Fruit fly (Drosophila melanogaster): ENCODE results near the gene CG7739.

CG7739 gene

DNA sequence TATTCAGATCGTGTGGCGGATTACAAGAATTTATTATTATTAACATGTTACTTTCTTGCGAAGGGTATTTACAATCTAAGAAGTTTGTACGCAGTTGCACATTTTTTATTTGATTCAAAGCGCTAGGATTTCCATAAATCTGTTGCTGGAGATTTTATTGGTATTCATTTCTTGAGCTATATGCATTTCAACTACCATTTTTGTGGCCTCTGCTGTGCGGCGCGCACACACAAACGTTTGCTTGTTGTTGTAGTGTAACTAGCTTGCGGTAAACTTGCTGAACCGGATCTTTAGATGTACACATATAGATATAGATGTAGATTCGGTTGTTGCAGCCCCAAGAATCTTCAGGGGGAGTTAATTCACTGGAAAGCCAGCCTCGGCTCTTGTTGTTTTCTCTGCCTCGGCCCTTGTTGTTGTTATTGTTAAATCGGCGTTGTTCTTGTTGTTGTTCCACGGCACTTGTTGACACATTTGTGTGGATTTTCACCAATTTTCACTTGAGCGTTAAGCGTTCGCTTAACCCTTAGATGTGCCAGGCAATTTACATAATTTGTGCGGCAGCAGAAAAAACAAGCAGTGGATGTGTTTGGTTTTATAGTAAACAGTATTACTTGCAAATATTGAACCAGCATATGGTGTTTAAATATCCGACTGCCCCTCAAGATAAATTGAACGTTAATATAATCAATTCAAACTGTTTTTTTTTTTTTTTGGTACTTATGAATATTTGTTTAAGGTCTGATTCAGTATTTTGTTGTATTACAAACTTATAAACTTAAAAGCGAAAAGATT lies 28.1 kb upstream of the CG7739 start:
- no peak for TF ChIP-seq h (optimal IDR thresholded peaks at IDR 0.05)
- TF ChIP-seq Sin3A (optimal IDR thresholded peaks at IDR 0.05), result no peak
- no peak for TF ChIP-seq Myc (optimal IDR thresholded peaks at IDR 0.05)
- no peak for TF ChIP-seq psq (optimal IDR thresholded peaks at IDR 0.05)
- TF ChIP-seq ttk (optimal IDR thresholded peaks at IDR 0.05), result no peak
- TF ChIP-seq insv (optimal IDR thresholded peaks at IDR 0.05), result no peak

DNA sequence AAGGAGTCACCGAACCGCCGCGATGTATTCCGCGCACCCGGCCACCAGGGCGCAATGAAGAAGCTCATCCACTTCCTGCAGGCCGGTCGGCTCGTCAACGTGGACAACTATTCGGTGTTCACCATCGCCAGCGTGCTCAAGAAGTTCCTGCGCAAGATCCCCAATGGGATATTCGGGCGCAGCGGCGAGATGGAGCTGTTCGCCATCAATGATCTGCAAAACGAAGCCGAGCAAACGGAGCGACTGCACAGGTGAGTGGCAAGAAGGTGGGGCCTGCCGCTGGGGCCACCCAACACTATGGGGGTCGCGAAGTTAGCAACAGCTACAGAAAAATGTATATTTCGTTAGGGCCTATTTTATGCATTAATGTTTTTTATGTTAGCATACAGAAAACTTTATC lies 26.9 kb upstream of the CG7739 start:
- no peak for TF ChIP-seq h (optimal IDR thresholded peaks at IDR 0.05)
- TF ChIP-seq Myc (optimal IDR thresholded peaks at IDR 0.05), result no peak
- no peak for TF ChIP-seq Sin3A (optimal IDR thresholded peaks at IDR 0.05)
- TF ChIP-seq insv (optimal IDR thresholded peaks at IDR 0.05), result no peak
- TF ChIP-seq ttk (optimal IDR thresholded peaks at IDR 0.05), result no peak
- TF ChIP-seq psq (optimal IDR thresholded peaks at IDR 0.05), result no peak

DNA sequence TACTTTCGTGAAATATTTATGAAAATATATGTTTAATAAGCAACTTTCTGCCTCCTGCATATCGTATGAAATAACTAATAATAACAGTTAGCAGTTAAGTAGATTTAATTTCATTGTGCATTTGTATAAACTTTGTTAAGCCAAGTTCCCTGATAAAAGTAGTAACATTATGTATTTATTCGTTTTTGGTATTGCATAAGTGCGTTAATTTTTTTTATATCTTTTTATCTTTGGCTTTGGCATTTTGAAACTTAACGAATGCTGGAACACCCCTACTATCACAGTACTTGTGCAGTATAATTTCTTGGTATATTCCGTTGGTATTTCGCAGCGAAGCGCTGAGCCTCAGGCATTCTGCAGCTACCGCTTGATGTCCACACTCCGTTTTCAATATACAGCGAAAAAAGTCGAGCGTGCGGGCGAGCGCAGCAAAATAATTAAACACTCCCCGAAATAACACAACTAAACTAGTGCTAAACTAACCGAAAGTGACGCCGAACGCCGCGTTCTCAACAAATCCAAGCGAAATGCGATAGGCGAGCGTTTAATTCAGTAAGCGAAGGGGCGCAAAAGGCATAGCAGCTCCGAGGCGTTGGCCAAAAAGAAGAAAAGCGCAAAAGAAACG lies 25.8 kb upstream of the CG7739 start, which contains the start of gene RhoGAP71E:
Gene RhoGAP71E, plus strand, starts transcription at position 347 of the 625 bp plus-strand sequence.
- no peak for TF ChIP-seq ttk (optimal IDR thresholded peaks at IDR 0.05)
- TF ChIP-seq insv (optimal IDR thresholded peaks at IDR 0.05), result no peak
- TF ChIP-seq Myc (optimal IDR thresholded peaks at IDR 0.05), result no peak
- TF ChIP-seq psq (optimal IDR thresholded peaks at IDR 0.05), result no peak
- TF ChIP-seq Sin3A (optimal IDR thresholded peaks at IDR 0.05), result no peak
- no peak for TF ChIP-seq h (optimal IDR thresholded peaks at IDR 0.05)

DNA sequence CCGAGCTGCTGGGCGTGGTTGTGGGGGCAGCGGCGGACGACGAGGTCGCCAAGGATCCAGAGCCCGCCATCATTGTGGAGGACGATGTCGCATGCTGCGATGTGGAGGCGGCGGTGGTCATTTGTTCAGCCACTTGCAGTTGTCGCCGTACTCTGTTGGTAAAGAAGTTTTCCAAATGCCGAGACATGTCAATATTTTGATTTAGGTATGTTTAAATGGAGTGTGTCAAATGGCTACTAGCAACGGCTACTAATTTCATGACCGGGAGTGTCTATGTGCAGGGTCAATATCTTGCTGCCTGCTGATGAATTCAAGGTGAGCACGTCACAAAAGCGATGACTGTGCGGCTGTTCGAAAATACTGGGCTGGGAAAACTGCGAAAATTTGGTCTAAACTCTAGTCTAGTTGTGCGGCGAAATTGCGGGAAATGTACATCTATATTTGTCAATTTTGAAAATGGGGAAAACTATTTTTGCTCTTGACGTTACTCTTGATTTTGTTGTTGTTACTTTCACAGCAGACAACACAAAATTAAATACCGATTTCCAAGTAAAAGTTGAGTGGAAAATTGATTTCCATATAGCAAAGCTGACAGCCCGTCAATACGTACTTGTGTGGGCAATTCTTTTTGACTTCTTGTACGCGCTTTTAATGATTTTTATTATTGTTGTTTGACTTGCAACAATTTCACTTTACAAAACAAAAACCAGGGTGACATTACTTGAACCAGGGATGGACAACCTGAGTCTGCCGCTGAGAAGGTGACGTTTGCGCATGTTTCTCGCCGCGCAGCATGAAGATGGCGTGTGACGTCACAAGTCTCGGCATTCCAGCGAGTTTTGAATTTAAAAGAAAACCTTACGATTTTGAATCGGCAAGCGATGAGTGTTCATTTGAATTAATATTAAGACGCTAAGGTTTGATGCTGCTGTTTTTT lies 24.8 kb upstream of the CG7739 start, which contains the start of gene CG7656:
Gene CG7656, minus strand, starts transcription at position 731 of the 937 bp plus-strand sequence.
- TF ChIP-seq Sin3A (optimal IDR thresholded peaks at IDR 0.05) (no peak), insv (optimal IDR thresholded peaks at IDR 0.05) (no peak), h (optimal IDR thresholded peaks at IDR 0.05) (no peak), Myc (optimal IDR thresholded peaks at IDR 0.05) (no peak), psq (optimal IDR thresholded peaks at IDR 0.05) (no peak)

DNA sequence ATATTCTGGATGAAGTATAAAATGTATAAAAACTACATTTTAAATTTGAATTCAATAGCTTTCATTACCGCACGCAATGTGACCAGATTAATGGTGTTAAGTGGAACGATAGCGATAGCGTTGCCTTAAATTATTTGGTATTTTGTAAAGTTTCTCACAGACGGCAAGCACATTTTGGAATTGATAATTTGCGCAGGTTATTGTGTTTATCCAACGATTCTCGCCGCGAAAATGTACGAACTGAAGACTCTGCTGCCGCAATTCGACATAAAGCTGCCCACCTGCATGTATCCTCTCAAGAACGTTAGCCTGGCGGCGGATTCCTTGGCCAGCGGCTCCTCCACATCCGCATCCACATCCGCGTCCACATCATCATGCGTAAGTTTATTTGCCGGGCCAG lies 20.6 kb upstream of the CG7739 start, which contains the start of gene AIMP2:
Gene AIMP2, plus strand, starts transcription at position 135 of the 400 bp plus-strand sequence.
- no peak for TF ChIP-seq Sin3A (optimal IDR thresholded peaks at IDR 0.05)
- TF ChIP-seq psq (optimal IDR thresholded peaks at IDR 0.05), result no peak
- TF ChIP-seq h (optimal IDR thresholded peaks at IDR 0.05), result no peak
- no peak for TF ChIP-seq Myc (optimal IDR thresholded peaks at IDR 0.05)
- TF ChIP-seq insv (optimal IDR thresholded peaks at IDR 0.05), result no peak
- no peak for TF ChIP-seq ttk (optimal IDR thresholded peaks at IDR 0.05)

DNA sequence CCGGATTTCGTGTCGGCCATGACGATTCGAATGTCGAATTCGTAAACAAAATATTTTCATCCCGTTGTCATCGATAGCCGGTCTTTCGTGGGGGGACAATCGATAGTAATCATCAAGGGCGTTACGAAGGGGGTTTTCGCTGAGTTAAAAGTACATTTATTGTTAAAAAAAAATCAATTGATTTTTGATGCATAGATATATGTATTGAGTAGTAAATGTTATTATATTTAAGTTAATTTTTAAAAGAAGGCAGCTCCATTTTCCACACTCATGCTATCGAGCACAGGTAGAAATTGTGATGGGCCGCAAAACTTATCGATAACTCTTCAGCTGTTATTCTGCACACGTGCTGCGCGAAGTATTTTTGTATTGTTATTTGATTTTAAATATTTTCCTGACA lies 17.6 kb upstream of the CG7739 start, which contains the start of the genes mrn and CG12301:
Gene mrn, minus strand, starts transcription at position 51 of the 400 bp plus-strand sequence.
Gene CG12301, plus strand, starts transcription at position 314 of the 400 bp plus-strand sequence.
- TF ChIP-seq Sin3A (optimal IDR thresholded peaks at IDR 0.05) (no peak), Myc (optimal IDR thresholded peaks at IDR 0.05) (no peak), h (optimal IDR thresholded peaks at IDR 0.05) (no peak), insv (optimal IDR thresholded peaks at IDR 0.05) (no peak), psq (optimal IDR thresholded peaks at IDR 0.05) (no peak), ttk (optimal IDR thresholded peaks at IDR 0.05) (no peak)

DNA sequence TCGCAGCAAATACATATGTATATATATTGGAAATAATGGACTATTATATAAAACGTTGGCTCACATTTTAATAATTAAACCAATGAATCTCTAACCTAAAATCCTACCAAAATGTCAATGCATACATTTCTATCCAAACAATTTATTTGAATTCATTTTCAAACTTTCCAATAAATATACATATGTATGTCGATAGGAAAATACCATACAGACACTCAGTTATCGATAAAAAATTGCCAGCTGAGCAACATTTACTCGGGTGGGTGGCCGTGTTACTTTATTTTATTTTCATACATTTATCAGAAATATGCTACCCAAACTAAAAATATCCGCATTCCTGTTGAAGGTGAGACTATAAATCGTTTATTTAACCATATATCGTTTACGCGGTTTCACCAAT lies 13.5 kb upstream of the CG7739 start, which contains the start of gene Ufsp2:
Gene Ufsp2, plus strand, starts transcription at position 214 of the 400 bp plus-strand sequence.
- TF ChIP-seq h (optimal IDR thresholded peaks at IDR 0.05) (no peak), Sin3A (optimal IDR thresholded peaks at IDR 0.05) (no peak), Myc (optimal IDR thresholded peaks at IDR 0.05) (no peak), ttk (optimal IDR thresholded peaks at IDR 0.05) (no peak), psq (optimal IDR thresholded peaks at IDR 0.05) (no peak), insv (optimal IDR thresholded peaks at IDR 0.05) (no peak)

DNA sequence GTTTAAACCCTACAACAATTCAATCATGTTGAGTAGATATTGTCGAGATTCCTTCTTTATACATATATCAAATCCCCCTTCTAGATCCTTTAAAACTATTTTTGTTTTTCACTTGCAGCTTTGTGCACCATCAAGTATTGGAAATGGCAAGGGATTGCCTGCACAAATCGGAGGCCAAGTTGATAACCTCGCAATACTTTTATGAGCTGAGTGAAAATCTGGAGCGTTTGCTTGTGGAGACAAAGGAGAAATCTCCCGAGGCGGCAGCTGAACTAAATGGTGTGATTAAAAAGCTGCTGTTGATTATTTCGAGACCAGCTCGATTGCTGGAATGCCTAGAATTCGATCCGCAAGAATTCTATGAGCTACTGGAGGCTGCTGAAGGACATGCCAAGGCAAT lies 7.7 kb upstream of the CG7739 start:
- TF ChIP-seq insv (optimal IDR thresholded peaks at IDR 0.05) (no peak), ttk (optimal IDR thresholded peaks at IDR 0.05) (no peak), Sin3A (optimal IDR thresholded peaks at IDR 0.05) (no peak), Myc (optimal IDR thresholded peaks at IDR 0.05) (no peak), h (optimal IDR thresholded peaks at IDR 0.05) (no peak), psq (optimal IDR thresholded peaks at IDR 0.05) (no peak)

DNA sequence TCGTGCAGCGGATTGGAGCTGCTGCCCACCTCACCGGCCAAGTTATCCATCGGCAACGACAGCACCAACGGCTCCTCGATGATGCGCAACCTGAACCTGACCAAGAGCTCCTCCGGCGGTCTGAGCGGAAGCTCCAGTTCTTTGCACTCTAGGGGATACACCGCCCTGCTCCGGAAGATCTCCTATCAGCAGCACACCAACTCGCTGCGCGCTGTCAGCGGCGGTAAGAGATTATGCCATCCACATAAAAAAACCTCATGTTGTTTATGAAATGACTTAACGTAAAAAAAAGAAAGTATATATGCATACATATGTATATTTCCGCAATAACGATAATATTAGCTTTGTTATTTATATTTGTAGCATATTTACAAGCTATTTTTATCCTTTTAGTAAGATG lies 5.9 kb upstream of the CG7739 start:
- TF ChIP-seq h (optimal IDR thresholded peaks at IDR 0.05) (no peak), ttk (optimal IDR thresholded peaks at IDR 0.05) (no peak), insv (optimal IDR thresholded peaks at IDR 0.05) (no peak), Myc (optimal IDR thresholded peaks at IDR 0.05) (no peak), psq (optimal IDR thresholded peaks at IDR 0.05) (no peak), Sin3A (optimal IDR thresholded peaks at IDR 0.05) (no peak)

DNA sequence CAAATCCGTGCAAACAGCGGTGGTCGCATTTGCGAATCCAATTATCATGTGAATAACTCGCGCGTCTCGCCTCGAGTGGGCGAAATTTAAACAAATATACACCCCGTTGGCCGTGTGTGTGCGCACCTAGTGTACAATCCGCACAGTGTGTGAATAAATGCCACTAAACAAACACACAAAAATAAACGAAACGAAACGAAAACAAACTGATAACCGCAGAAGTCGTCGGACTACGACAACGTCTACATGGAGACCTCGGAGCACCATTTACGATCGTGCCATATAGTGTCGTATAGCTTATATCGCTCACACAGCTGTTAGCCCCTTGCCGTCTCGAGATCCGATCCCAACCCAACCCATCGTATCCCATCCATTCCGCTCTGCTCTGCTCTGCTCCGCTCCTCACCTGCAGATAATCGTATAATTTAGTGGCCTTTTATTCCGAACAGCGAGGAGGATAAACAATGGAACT lies 3.7 kb upstream of the CG7739 start:
- TF ChIP-seq Sin3A (optimal IDR thresholded peaks at IDR 0.05) (no peak), h (optimal IDR thresholded peaks at IDR 0.05) (no peak), ttk (optimal IDR thresholded peaks at IDR 0.05) (no peak), Myc (optimal IDR thresholded peaks at IDR 0.05) (no peak), insv (optimal IDR thresholded peaks at IDR 0.05) (no peak), psq (optimal IDR thresholded peaks at IDR 0.05) (no peak)

DNA sequence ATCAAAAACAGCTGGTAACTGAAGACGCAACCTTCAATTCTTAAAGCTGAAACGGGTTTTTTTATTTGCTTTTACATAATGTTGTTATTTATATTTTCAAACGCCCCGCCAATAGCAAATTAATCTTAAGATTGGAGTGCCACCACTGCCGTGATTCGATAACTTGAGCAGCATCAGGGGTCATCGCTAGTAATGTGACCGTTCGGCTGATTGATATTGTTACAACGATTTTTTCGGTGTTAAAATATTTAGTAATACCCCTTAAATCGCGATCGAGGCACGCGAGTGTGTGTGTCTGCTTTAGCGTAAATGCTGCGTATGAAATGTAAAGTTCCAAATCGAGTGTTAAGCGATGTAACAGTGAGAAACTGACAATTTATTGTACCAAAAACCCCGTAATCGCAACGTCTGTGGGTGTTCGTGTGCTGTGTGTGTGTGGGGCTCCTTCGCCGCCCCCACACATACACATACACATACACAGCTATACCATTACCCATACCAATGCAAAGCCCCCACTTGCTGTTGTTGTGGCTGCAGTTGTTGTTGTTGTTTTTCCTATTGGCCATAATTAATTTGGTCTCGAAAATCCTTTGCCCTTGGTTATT lies 3.1 kb upstream of the CG7739 start, which contains the start of gene dop:
Gene dop, plus strand, starts transcription at position 185 of the 605 bp plus-strand sequence.
- no peak for TF ChIP-seq ttk (optimal IDR thresholded peaks at IDR 0.05)
- TF ChIP-seq Myc (optimal IDR thresholded peaks at IDR 0.05), result no peak
